Worm (Caenorhabditis elegans) whole organism, young adult: ENCODE data around the gene W03B1.9.

Experiments
- K12H6.12 ChIP-seq: fragments of 200-800 bp; sonication (Bioruptor generic); optimal IDR thresholded peaks from 2 replicates; lab custom pipeline; 2018; ENCODE audit warnings: mild to moderate bottlenecking, missing genetic modification characterization, missing compliant biosample characterization
- Y53F4B.3 ChIP-seq: fragments of 200-800 bp; sonication (Bioruptor generic); IDR thresholded peaks from 2 replicates; pipeline ENCODE4 v1.3.6; 2022; ENCODE audit warnings: missing genetic modification reagents, missing genetic modification characterization, missing compliant biosample characterization
- ama-1 ChIP-seq, 3 experiments: fragments of 150-350 bp in 1 of 3; sonication (generic microtip) in 2 of 3; optimal IDR thresholded peaks; 2 replicates each; lab custom pipeline; 2014 to 2018; ENCODE audit warnings: missing biosample characterization in 2 of 3, missing genetic modification characterization in 2 of 3, missing genetic modification reagents in 2 of 3
- aptf-2 ChIP-seq: fragments of 200-800 bp; sonication (Bioruptor generic); conservative IDR thresholded peaks from 2 replicates; pipeline ENCODE4 v1.3.6; 2022; ENCODE audit warnings: missing genetic modification reagents, missing genetic modification characterization, missing compliant biosample characterization
- attf-5 ChIP-seq: fragments of 200-800 bp; sonication (Bioruptor generic); optimal IDR thresholded peaks from 2 replicates; lab custom pipeline; 2018; ENCODE audit warnings: mild to moderate bottlenecking, missing genetic modification characterization, missing compliant biosample characterization
- ceh-27 ChIP-seq: fragments of 200-800 bp; sonication (Bioruptor generic); optimal IDR thresholded peaks from 2 replicates; lab custom pipeline; 2018; ENCODE audit warnings: mild to moderate bottlenecking, missing genetic modification characterization, moderate library complexity, missing compliant biosample characterization
- hmg-20 ChIP-seq: fragments of 200-800 bp; sonication (Bioruptor generic); IDR thresholded peaks from 2 replicates; pipeline ENCODE4 v1.3.6; 2022; ENCODE audit warnings: missing genetic modification reagents, missing genetic modification characterization, missing compliant biosample characterization
- hrde-1 ChIP-seq: sonication (generic microtip); optimal IDR thresholded peaks from 2 replicates; lab custom pipeline; 2016; ENCODE audit warnings: missing genetic modification characterization, mild to moderate bottlenecking, missing compliant biosample characterization, moderate library complexity, missing genotype, missing genetic modification reagents, borderline replicate concordance
- let-607 ChIP-seq, 2 experiments: fragments of 200-800 bp in 1 of 2; sonication (Bioruptor generic) in 1 of 2; sonication (generic microtip) in 1 of 2; optimal IDR thresholded peaks; 2 replicates each; lab custom pipeline; 2016 to 2018; ENCODE audit warnings: mild to moderate bottlenecking in 2 of 2, missing compliant biosample characterization in 2 of 2, missing genetic modification characterization in 2 of 2, moderate library complexity in 2 of 2, missing genotype in 1 of 2
- lin-35 ChIP-seq, 3 experiments: fragments of 150-350 bp in 2 of 3; sonication (generic microtip) in 1 of 3; optimal IDR thresholded peaks; 2 replicates each; lab custom pipeline; 2014 to 2018; ENCODE audit warnings: missing biosample characterization in 3 of 3, missing genetic modification characterization in 3 of 3, missing genetic modification reagents in 3 of 3
- madf-3 ChIP-seq: fragments of 200-800 bp; sonication (Bioruptor generic); IDR thresholded peaks from 2 replicates; pipeline ENCODE4 v1.3.6; 2022; ENCODE audit warnings: missing genetic modification reagents, missing genetic modification characterization, missing compliant biosample characterization
- pha-4 ChIP-seq: fragments of 150-350 bp; sonication (generic microtip); optimal IDR thresholded peaks from 2 replicates; lab custom pipeline; 2014; ENCODE audit warnings: missing biosample characterization, missing genetic modification reagents, missing genetic modification characterization
- snpc-3.4 ChIP-seq: sonication (generic microtip); optimal IDR thresholded peaks from 2 replicates; lab custom pipeline; 2017; ENCODE audit warnings: missing genetic modification characterization, mild to moderate bottlenecking, missing compliant biosample characterization, antibody characterized with exemption, moderate library complexity, missing genotype, missing genetic modification reagents
- snpc-4 ChIP-seq, 5 experiments: fragments of 150-350 bp in 1 of 5; sonication (generic microtip) in 4 of 5; optimal IDR thresholded peaks; 2 replicates each; lab custom pipeline; 2014 to 2018; ENCODE audit warnings: missing genetic modification characterization in 5 of 5, missing biosample characterization in 3 of 5, antibody characterized with exemption in 2 of 5, mild to moderate bottlenecking in 2 of 5, missing compliant biosample characterization in 2 of 5, missing genotype in 2 of 5, moderate library complexity in 2 of 5, missing genetic modification reagents in 1 of 5

- TF ChIP-seq hrde-1 (no peak), snpc-4 (GFP tag; optimal IDR thresholded peaks at IDR 0.05; lab: Kevin White, UChicago) (no peak), snpc-4 (tag; optimal IDR thresholded peaks at IDR 0.05; lab: Kevin White, UChicago) (no peak), attf-5 (GFP tag; lab: Kevin White, UChicago) (peak; percentile 36), lin-35 (GFP tag; optimal IDR thresholded peaks at IDR 0.05; lab: Kevin White, UChicago) (no peak), Y53F4B.3 (GFP tag; lab: Robert Waterston, UW) (no peak), ama-1 (optimal IDR thresholded peaks at IDR 0.05; lab: Kevin White, UChicago) (no peak), ama-1 (GFP tag; optimal IDR thresholded peaks at IDR 0.05; lab: Kevin White, UChicago) (no peak), pha-4 (no peak), let-607 (tag; optimal IDR thresholded peaks at IDR 0.05; lab: Kevin White, UChicago) (peak in 1 of 2 experiments; percentile 51), aptf-2 (GFP tag; lab: Robert Waterston, UW) (no peak), K12H6.12 (no peak), hmg-20 (GFP tag; lab: Robert Waterston, UW) (no peak), madf-3 (GFP tag; lab: Robert Waterston, UW) (no peak), ceh-27 (GFP tag; lab: Kevin White, UChicago) (no peak), snpc-3.4 (tag; lab: Kevin White, UChicago) (no peak)
Observed at ce11 chrIV:4393942-4394460, 37.2 kb upstream of the W03B1.9 start, which contains the start of gene ell-1.
